Fruit fly (Drosophila melanogaster) whole organism, prepupa: ENCODE results near the gene Hyls1.

Experiments
- CG11762 ChIP-seq: fragments of 200-800 bp; sonication (Bioruptor generic); optimal IDR thresholded peaks from 3 replicates; lab custom pipeline; 2016; ENCODE audit warnings: missing biosample characterization, missing genetic modification characterization; ENCODE audit not compliant: insufficient read depth
- CG1621 ChIP-seq: fragments of 200-800 bp; sonication (Bioruptor generic); optimal IDR thresholded peaks from 3 replicates; lab custom pipeline; 2018; ENCODE audit warnings: missing biosample characterization, mild to moderate bottlenecking, missing genetic modification characterization
- Ets96B ChIP-seq: fragments of 200-800 bp; optimal IDR thresholded peaks from 2 replicates; lab custom pipeline; 2019; ENCODE audit warnings: missing biosample characterization, mild to moderate bottlenecking, missing genetic modification characterization, moderate library complexity
- Met ChIP-seq: fragments of 200-800 bp; sonication (Bioruptor generic); optimal IDR thresholded peaks from 3 replicates; lab custom pipeline; 2016; ENCODE audit warnings: missing biosample characterization, missing genetic modification characterization
- OdsH ChIP-seq: fragments of 200-800 bp; sonication (Bioruptor generic); optimal IDR thresholded peaks from 3 replicates; lab custom pipeline; 2016; ENCODE audit warnings: missing biosample characterization, missing genetic modification characterization
- dac ChIP-seq: fragments of 200-800 bp; sonication (Bioruptor generic); optimal IDR thresholded peaks from 2 replicates; lab custom pipeline; 2017; ENCODE audit warnings: missing biosample characterization, mild to moderate bottlenecking, missing genetic modification characterization
- eg ChIP-seq: fragments of 200-800 bp; sonication (Bioruptor generic); IDR thresholded peaks from 3 replicates; pipeline ENCODE4 v1.3.6; 2022; ENCODE audit warnings: missing biosample characterization, missing genetic modification characterization
- ss ChIP-seq, 2 experiments: fragments of 200-800 bp; sonication (Bioruptor generic); optimal IDR thresholded peaks; 2 replicates in 1 of 2; 3 replicates in 1 of 2; lab custom pipeline; 2017 to 2018; ENCODE audit warnings: mild to moderate bottlenecking in 2 of 2, missing biosample characterization in 2 of 2, missing genetic modification characterization in 2 of 2, moderate library complexity in 1 of 2
- vri ChIP-seq: fragments of 200-800 bp; sonication (Bioruptor generic); optimal IDR thresholded peaks from 3 replicates; lab custom pipeline; 2016; ENCODE audit warnings: missing biosample characterization, mild to moderate bottlenecking, missing genetic modification characterization

DNA sequence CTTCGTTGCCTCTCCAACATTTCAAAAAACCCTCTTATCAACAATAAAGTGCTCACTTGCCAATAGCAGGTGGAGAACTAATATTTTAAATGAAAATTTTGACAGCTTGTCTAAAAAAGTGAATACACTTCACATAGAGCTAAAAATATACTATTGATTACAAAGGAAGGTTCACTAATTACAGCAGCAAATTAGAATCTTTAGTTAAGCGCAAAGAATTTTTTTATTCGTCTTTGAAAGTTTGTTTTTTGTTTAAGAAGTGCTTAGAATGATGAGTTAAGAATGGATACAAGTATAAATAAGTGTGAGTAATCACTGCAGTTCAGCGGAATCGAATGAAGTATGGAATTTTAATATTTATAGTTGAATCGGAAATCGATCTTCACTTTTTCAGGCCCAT lies 10.2 kb downstream of the Hyls1 start, which contains the start of gene CG44405:
- no peak for TF ChIP-seq Ets96B (tag; lab: Kevin White, UChicago)
- no peak for TF ChIP-seq ss (GFP tag; optimal IDR thresholded peaks at IDR 0.05; lab: Kevin White, UChicago)
- TF ChIP-seq dac (GFP tag; lab: Kevin White, UChicago), result no peak
- TF ChIP-seq vri (GFP tag; lab: Kevin White, UChicago), result no peak
- TF ChIP-seq CG11762, result no peak
- TF ChIP-seq CG1621 (tag; lab: Kevin White, UChicago), result no peak
- no peak for TF ChIP-seq OdsH
- no peak for TF ChIP-seq Met (GFP tag; lab: Kevin White, UChicago)
- no peak for TF ChIP-seq eg
